Worm (Caenorhabditis elegans): ENCODE results near the gene cpb-1.

Gene cpb-1

ce11 chrIII:9359060-9359459 is 37.0 kb downstream of the cpb-1 start, which contains the start of gene K04H4.5:
K04H4.5 (plus strand) TSS chrIII:9359360.
- TF ChIP-seq tbx-2 (tag; optimal IDR thresholded peaks at IDR 0.05) (no peak), lsy-12 (tag; optimal IDR thresholded peaks at IDR 0.05) (no peak), nhr-43 (tag; optimal IDR thresholded peaks at IDR 0.05; ENCODE audit: poor library complexity, severe bottlenecking) (no peak), fos-1 (tag; optimal IDR thresholded peaks at IDR 0.05) (no peak), nhr-25 (tag; optimal IDR thresholded peaks at IDR 0.05) (no peak), nhr-67 (tag; optimal IDR thresholded peaks at IDR 0.05) (no peak), hmg-11 (tag; optimal IDR thresholded peaks at IDR 0.05) (no peak), unc-39 (tag; optimal IDR thresholded peaks at IDR 0.05) (no peak), daf-12 (tag; optimal IDR thresholded peaks at IDR 0.05) (no peak), elt-1 (tag; optimal IDR thresholded peaks at IDR 0.05) (no peak), lin-15B (tag; optimal IDR thresholded peaks at IDR 0.05) (no peak), ceh-16 (tag; optimal IDR thresholded peaks at IDR 0.05) (no peak), ztf-11 (tag; optimal IDR thresholded peaks at IDR 0.05) (no peak), nhr-77 (tag; optimal IDR thresholded peaks at IDR 0.05) (no peak), ztf-4 (tag; optimal IDR thresholded peaks at IDR 0.05) (no peak), ceh-9 (tag; optimal IDR thresholded peaks at IDR 0.05) (no peak), nfya-1 (tag; optimal IDR thresholded peaks at IDR 0.05; ENCODE audit: insufficient read depth) (no peak), jun-1 (tag; optimal IDR thresholded peaks at IDR 0.05) (no peak)

DNA sequence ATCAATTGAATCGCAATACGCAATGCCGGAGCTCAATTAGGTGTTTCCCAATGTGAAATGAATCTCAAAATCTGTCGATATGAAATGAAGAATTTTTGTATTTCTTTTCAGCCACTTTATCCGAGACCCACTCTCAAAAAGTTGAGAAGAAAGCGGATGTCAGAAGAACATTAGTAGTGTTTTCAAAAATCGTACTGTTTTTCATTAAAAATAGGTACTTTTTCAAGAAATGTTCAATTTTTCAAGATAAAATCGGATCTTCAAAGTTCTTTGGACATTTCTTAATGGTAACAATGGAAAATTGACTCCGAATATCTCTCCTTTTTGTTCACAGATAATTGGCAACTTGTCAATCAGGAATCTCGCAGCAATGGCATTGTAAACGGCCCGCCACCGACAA is 39.1 kb downstream of the cpb-1 start, which contains the start of gene flp-25:
TSS of gene flp-25 (plus strand) at position 301 of the 400 bp plus-strand sequence.
- no peak for TF ChIP-seq aly-2 (tag; optimal IDR thresholded peaks at IDR 0.05)
- no peak for TF ChIP-seq elt-3 (tag; optimal IDR thresholded peaks at IDR 0.05)
- TF ChIP-seq nfya-1 (tag; optimal IDR thresholded peaks at IDR 0.05; ENCODE audit: insufficient read depth) = no peak
- TF ChIP-seq ceh-16 (tag; optimal IDR thresholded peaks at IDR 0.05) = no peak
- no peak for TF ChIP-seq lin-15B (tag; optimal IDR thresholded peaks at IDR 0.05)
- TF ChIP-seq nhr-28 (tag; optimal IDR thresholded peaks at IDR 0.05) = no peak
- no peak for TF ChIP-seq R02D3.7 (tag; optimal IDR thresholded peaks at IDR 0.05)
- no peak for TF ChIP-seq jun-1 (tag; optimal IDR thresholded peaks at IDR 0.05)
- no peak for TF ChIP-seq fos-1 (tag; optimal IDR thresholded peaks at IDR 0.05)
- no peak for TF ChIP-seq fkh-10 (GFP tag; optimal IDR thresholded peaks at IDR 0.05)

DNA sequence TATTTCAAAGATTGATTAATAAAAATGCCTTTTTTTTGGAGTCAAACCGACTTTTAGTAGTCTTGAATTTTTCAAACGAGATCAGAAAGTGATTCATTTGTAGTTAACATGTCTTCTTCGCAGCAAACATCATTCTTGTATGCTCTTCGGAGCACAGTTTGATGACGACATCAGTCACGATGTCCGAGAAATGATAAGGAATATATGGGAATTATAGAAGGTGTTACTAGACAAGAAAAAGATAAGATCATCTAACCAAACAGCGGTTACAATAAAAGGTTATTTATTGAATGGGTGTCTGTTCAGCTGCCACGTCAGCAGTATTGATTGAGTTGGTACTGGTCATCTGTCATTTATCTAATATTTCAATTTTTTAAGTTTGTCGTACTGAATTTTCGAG is 44.3 kb downstream of the cpb-1 start:
- peak; percentile 38 for TF ChIP-seq elt-2 (tag; optimal IDR thresholded peaks at IDR 0.05)
- peak; percentile 12 for TF ChIP-seq pqm-1 (tag; optimal IDR thresholded peaks at IDR 0.05)
- TF ChIP-seq jun-1 (tag; optimal IDR thresholded peaks at IDR 0.05) = no peak
- TF ChIP-seq zag-1 (tag; optimal IDR thresholded peaks at IDR 0.05) = no peak

ce11 chrIII:9366971-9367370 is 44.9 kb downstream of the cpb-1 start, which contains the start of gene crn-6:
crn-6 (plus strand) TSS chrIII:9367271.
- no peak for TF ChIP-seq ama-1 (optimal IDR thresholded peaks at IDR 0.05)
- TF ChIP-seq ceh-82 (tag; optimal IDR thresholded peaks at IDR 0.05) = no peak
- no peak for TF ChIP-seq ZK546.5 (tag; optimal IDR thresholded peaks at IDR 0.05)
- no peak for TF ChIP-seq pqm-1 (tag; optimal IDR thresholded peaks at IDR 0.05)
- TF ChIP-seq nhr-12 (tag; optimal IDR thresholded peaks at IDR 0.05) = no peak
- TF ChIP-seq nhr-43 (tag; optimal IDR thresholded peaks at IDR 0.05; ENCODE audit: poor library complexity, severe bottlenecking) = no peak
- no peak for TF ChIP-seq lsy-12 (tag; optimal IDR thresholded peaks at IDR 0.05)
- no peak for TF ChIP-seq tbx-2 (tag; optimal IDR thresholded peaks at IDR 0.05)
- no peak for TF ChIP-seq unc-62 (GFP tag; optimal IDR thresholded peaks at IDR 0.05)
- TF ChIP-seq egl-27 (tag; optimal IDR thresholded peaks at IDR 0.05) = no peak

- TF ChIP-seq ztf-11 (tag; optimal IDR thresholded peaks at IDR 0.05) = no peak
- TF ChIP-seq fkh-10 (GFP tag; optimal IDR thresholded peaks at IDR 0.05) = peak; percentile 80
These were observed 51.7 kb downstream of the cpb-1 start for ce11 chrIII:9373779-9374178.
